Worm (Caenorhabditis elegans): ENCODE data around the gene C55A6.11.

ce11 chrV:11536667-11537066 lies 16.4 kb downstream of the C55A6.11 start:
- TF ChIP-seq ztf-23 (GFP tag; IDR thresholded peaks at IDR 0.05) (no peak), ztf-29 (GFP tag; IDR thresholded peaks at IDR 0.05) (no peak), flt-1 (GFP tag; IDR thresholded peaks at IDR 0.05) (no peak), ref-1 (GFP tag; conservative IDR thresholded peaks at IDR 0.05) (no peak), T22C8.4 (GFP tag; IDR thresholded peaks at IDR 0.05) (no peak), cog-1 (tag; optimal IDR thresholded peaks at IDR 0.05) (no peak), klf-2 (GFP tag; conservative IDR thresholded peaks at IDR 0.05) (no peak), med-1 (GFP tag; optimal IDR thresholded peaks at IDR 0.05; ENCODE audit: insufficient read depth) (no peak), tab-1 (GFP tag; IDR thresholded peaks at IDR 0.05) (no peak)
